Worm (Caenorhabditis elegans) whole organism, mixed stage, embryonic: ENCODE measurements around the gene Y54G11A.2.

Source experiments
- M03D4.4 ChIP-seq: sonication (generic microtip); optimal IDR thresholded peaks from 2 replicates; lab custom pipeline; 2017; ENCODE audit warnings: mild to moderate bottlenecking, missing genetic modification characterization, missing compliant biosample characterization
- bed-3 ChIP-seq: fragments of 200-800 bp; sonication (Bioruptor generic); optimal IDR thresholded peaks from 3 replicates; lab custom pipeline; 2018; ENCODE audit warnings: mild to moderate bottlenecking, missing genetic modification characterization, moderate library complexity, missing compliant biosample characterization
- blmp-1 ChIP-seq: fragments of 150-350 bp; optimal IDR thresholded peaks from 2 replicates; lab custom pipeline; 2014; ENCODE audit warnings: missing biosample characterization, missing genetic modification characterization
- ceh-39 ChIP-seq: fragments of 150-350 bp; optimal IDR thresholded peaks from 2 replicates; lab custom pipeline; 2014; ENCODE audit warnings: missing biosample characterization, missing genetic modification characterization
- ceh-43 ChIP-seq: fragments of 200-800 bp; sonication (Bioruptor generic); optimal IDR thresholded peaks from 2 replicates; lab custom pipeline; 2018; ENCODE audit warnings: mild to moderate bottlenecking, missing genetic modification characterization, moderate library complexity, missing compliant biosample characterization
- ceh-83 ChIP-seq: fragments of 200-800 bp; sonication (Bioruptor generic); optimal IDR thresholded peaks from 2 replicates; lab custom pipeline; 2018; ENCODE audit warnings: mild to moderate bottlenecking, missing genetic modification characterization, missing compliant biosample characterization
- ces-1 ChIP-seq: fragments of 150-350 bp; optimal IDR thresholded peaks from 2 replicates; lab custom pipeline; 2014; ENCODE audit warnings: missing biosample characterization, missing genetic modification reagents, missing genetic modification characterization
- cnd-1 ChIP-seq: fragments of 200-800 bp; sonication (Bioruptor generic); optimal IDR thresholded peaks from 2 replicates; lab custom pipeline; 2018; ENCODE audit warnings: mild to moderate bottlenecking, missing genetic modification characterization, missing compliant biosample characterization
- drap-1 ChIP-seq: fragments of 200-800 bp; sonication (Bioruptor generic); optimal IDR thresholded peaks from 3 replicates; lab custom pipeline; 2018; ENCODE audit warnings: mild to moderate bottlenecking, missing genetic modification characterization, missing compliant biosample characterization
- elt-1 ChIP-seq: sonication (generic microtip); optimal IDR thresholded peaks from 2 replicates; lab custom pipeline; 2017; ENCODE audit warnings: missing genetic modification characterization, mild to moderate bottlenecking, missing compliant biosample characterization, antibody characterized with exemption, moderate library complexity, borderline replicate concordance; ENCODE audit not compliant: insufficient read depth
- elt-3 ChIP-seq: fragments of 150-350 bp; optimal IDR thresholded peaks from 2 replicates; lab custom pipeline; 2014; ENCODE audit warnings: missing biosample characterization, missing genetic modification characterization
- flh-1 ChIP-seq: fragments of 200-800 bp; sonication (Bioruptor generic); optimal IDR thresholded peaks from 2 replicates; lab custom pipeline; 2018; ENCODE audit warnings: mild to moderate bottlenecking, missing genetic modification characterization, moderate library complexity, missing compliant biosample characterization
- ham-2 ChIP-seq: fragments of 200-800 bp; sonication (Bioruptor generic); optimal IDR thresholded peaks from 2 replicates; lab custom pipeline; 2018; ENCODE audit warnings: mild to moderate bottlenecking, missing genetic modification characterization, missing compliant biosample characterization
- hlh-1 ChIP-seq: fragments of 150-350 bp; optimal IDR thresholded peaks from 2 replicates; lab custom pipeline; 2014; ENCODE audit warnings: missing biosample characterization, missing genetic modification reagents, missing genetic modification characterization
- lin-13 ChIP-seq: fragments of 150-350 bp; optimal IDR thresholded peaks from 2 replicates; lab custom pipeline; 2014; ENCODE audit warnings: missing biosample characterization, missing genetic modification characterization
- lin-32 ChIP-seq: fragments of 200-800 bp; sonication (Bioruptor generic); optimal IDR thresholded peaks from 2 replicates; lab custom pipeline; 2018; ENCODE audit warnings: mild to moderate bottlenecking, missing genetic modification characterization, missing compliant biosample characterization
- lsy-2 ChIP-seq: fragments of 150-350 bp; optimal IDR thresholded peaks from 2 replicates; lab custom pipeline; 2014; ENCODE audit warnings: missing biosample characterization, missing genetic modification characterization
- mab-5 ChIP-seq: fragments of 150-350 bp; optimal IDR thresholded peaks from 2 replicates; lab custom pipeline; 2014; ENCODE audit warnings: missing biosample characterization, missing genetic modification characterization
- mep-1 ChIP-seq: fragments of 150-350 bp; optimal IDR thresholded peaks from 2 replicates; lab custom pipeline; 2017; ENCODE audit warnings: missing biosample characterization, missing genetic modification reagents, missing genetic modification characterization, inconsistent platforms
- mls-2 ChIP-seq: sonication (generic microtip); optimal IDR thresholded peaks from 2 replicates; lab custom pipeline; 2016; ENCODE audit warnings: mild to moderate bottlenecking, missing genetic modification characterization, moderate library complexity, missing compliant biosample characterization
- nhr-12 ChIP-seq: fragments of 150-350 bp; optimal IDR thresholded peaks from 2 replicates; lab custom pipeline; 2014; ENCODE audit warnings: missing biosample characterization, missing genetic modification characterization
- nhr-2 ChIP-seq: fragments of 150-350 bp; optimal IDR thresholded peaks from 2 replicates; lab custom pipeline; 2014; ENCODE audit warnings: missing biosample characterization, missing genetic modification characterization
- nhr-237 ChIP-seq: fragments of 150-350 bp; optimal IDR thresholded peaks from 2 replicates; lab custom pipeline; 2014; ENCODE audit warnings: missing biosample characterization, missing genetic modification characterization
- nhr-28 ChIP-seq: fragments of 150-350 bp; optimal IDR thresholded peaks from 2 replicates; lab custom pipeline; 2014; ENCODE audit warnings: missing biosample characterization, missing genetic modification characterization
- nhr-76 ChIP-seq: sonication (generic microtip); optimal IDR thresholded peaks from 2 replicates; lab custom pipeline; 2017; ENCODE audit warnings: missing biosample characterization, missing genetic modification characterization
- snpc-4 ChIP-seq: fragments of 150-350 bp; optimal IDR thresholded peaks from 2 replicates; lab custom pipeline; 2014; ENCODE audit warnings: missing biosample characterization, missing genetic modification characterization
- tbx-8 ChIP-seq: fragments of 200-800 bp; sonication (Bioruptor generic); optimal IDR thresholded peaks from 2 replicates; lab custom pipeline; 2018; ENCODE audit warnings: mild to moderate bottlenecking, missing genetic modification characterization, moderate library complexity, missing compliant biosample characterization
- unc-120 ChIP-seq: sonication (generic microtip); optimal IDR thresholded peaks from 2 replicates; lab custom pipeline; 2017; ENCODE audit warnings: missing genetic modification characterization, missing compliant biosample characterization; ENCODE audit not compliant: poor library complexity, severe bottlenecking
- unc-39 ChIP-seq: fragments of 150-350 bp; optimal IDR thresholded peaks from 2 replicates; lab custom pipeline; 2014; ENCODE audit warnings: missing biosample characterization, missing genetic modification characterization
- unc-62 ChIP-seq: fragments of 150-350 bp; optimal IDR thresholded peaks from 2 replicates; lab custom pipeline; 2014; ENCODE audit warnings: missing biosample characterization, missing genetic modification reagents, missing genetic modification characterization
- zip-8 ChIP-seq: fragments of 150-350 bp; optimal IDR thresholded peaks from 2 replicates; lab custom pipeline; 2014; ENCODE audit warnings: missing biosample characterization, missing genetic modification characterization
- ztf-11 ChIP-seq: fragments of 150-350 bp; optimal IDR thresholded peaks from 2 replicates; lab custom pipeline; 2014; ENCODE audit warnings: missing biosample characterization, missing genetic modification characterization

The Y54G11A.2 gene

ce11 chrII:14257943-14258342 is 5.8 kb downstream of the Y54G11A.2 start:
- TF ChIP-seq elt-1 (tag; lab: Kevin White, UChicago) (no peak), mab-5 (tag; lab: Kevin White, UChicago) (no peak), lsy-2 (tag; lab: Kevin White, UChicago) (no peak), unc-62 (no peak), ztf-11 (tag; lab: Kevin White, UChicago) (no peak), snpc-4 (tag; lab: Kevin White, UChicago) (no peak), nhr-76 (tag; lab: Kevin White, UChicago) (no peak), bed-3 (GFP tag; lab: Kevin White, UChicago) (no peak), hlh-1 (tag; lab: Kevin White, UChicago) (no peak), ceh-83 (GFP tag; lab: Kevin White, UChicago) (no peak), M03D4.4 (tag; lab: Kevin White, UChicago) (no peak), tbx-8 (GFP tag; lab: Kevin White, UChicago) (no peak)
- TF ChIP-seq, all 35 proteins: peak for 0

DNA sequence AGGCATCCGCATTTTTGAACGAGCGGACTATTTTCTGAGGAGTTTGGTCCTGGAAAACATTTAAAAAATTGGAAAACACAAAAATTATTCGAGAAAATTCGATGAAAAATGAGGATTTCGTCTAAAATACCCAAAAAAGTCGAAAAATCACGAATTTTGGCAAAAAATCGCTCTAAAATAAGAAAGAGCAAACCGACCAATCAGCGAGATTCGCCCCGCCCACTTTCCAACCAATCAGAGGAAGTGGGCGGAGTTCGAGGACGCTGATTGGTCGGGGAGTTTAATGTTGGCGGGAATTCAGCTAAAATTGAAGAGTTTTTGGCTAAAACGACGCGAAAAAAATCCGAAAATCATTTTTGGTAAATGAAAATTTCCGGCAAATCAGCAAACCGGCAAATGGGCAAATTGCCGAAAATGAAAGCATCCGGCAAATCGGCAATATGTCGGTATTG is 17.0 kb downstream of the Y54G11A.2 start, which contains the start of gene Y54G11A.1:
Gene Y54G11A.1, minus strand, starts transcription at position 51 of the 452 bp plus-strand sequence.
- TF ChIP-seq elt-3 (tag; lab: Kevin White, UChicago) (no peak), ztf-11 (tag; lab: Kevin White, UChicago) (no peak), snpc-4 (tag; lab: Kevin White, UChicago) (no peak), hlh-1 (tag; lab: Kevin White, UChicago) (no peak), mls-2 (tag; lab: Kevin White, UChicago) (no peak), ces-1 (GFP tag; lab: Kevin White, UChicago) (no peak), M03D4.4 (tag; lab: Kevin White, UChicago) (no peak), ceh-43 (GFP tag; lab: Kevin White, UChicago) (no peak), unc-120 (tag; lab: Kevin White, UChicago) (no peak), nhr-28 (tag; lab: Kevin White, UChicago) (no peak), ceh-39 (no peak)

- TF ChIP-seq unc-62 (no peak), zip-8 (tag; lab: Kevin White, UChicago) (no peak), blmp-1 (tag; lab: Kevin White, UChicago) (no peak), mab-5 (tag; lab: Kevin White, UChicago) (no peak), mls-2 (tag; lab: Kevin White, UChicago) (no peak), nhr-12 (tag; lab: Kevin White, UChicago) (no peak)
- TF ChIP-seq, all 35 proteins: peak for 0
These were observed 17.7 kb downstream of the Y54G11A.2 start for ce11 chrII:14269839-14270238.

- no peak for TF ChIP-seq blmp-1 (tag; lab: Kevin White, UChicago)
- no peak for TF ChIP-seq elt-1 (tag; lab: Kevin White, UChicago)
- TF ChIP-seq nhr-76 (tag; lab: Kevin White, UChicago): no peak
- no peak for TF ChIP-seq ceh-39
- TF ChIP-seq nhr-28 (tag; lab: Kevin White, UChicago): no peak
- no peak for TF ChIP-seq ztf-11 (tag; lab: Kevin White, UChicago)
- no peak for TF ChIP-seq nhr-237 (tag; lab: Kevin White, UChicago)
- TF ChIP-seq ham-2 (GFP tag; lab: Kevin White, UChicago): no peak
- TF ChIP-seq flh-1 (GFP tag; lab: Kevin White, UChicago): no peak
- TF ChIP-seq ceh-83 (GFP tag; lab: Kevin White, UChicago): no peak
These were observed 24.3 kb downstream of the Y54G11A.2 start, which contains the start of gene Y54G11A.3 for ce11 chrII:14276409-14276808. Gene Y54G11A.3, plus strand, starts transcription at chrII:14276621.

DNA sequence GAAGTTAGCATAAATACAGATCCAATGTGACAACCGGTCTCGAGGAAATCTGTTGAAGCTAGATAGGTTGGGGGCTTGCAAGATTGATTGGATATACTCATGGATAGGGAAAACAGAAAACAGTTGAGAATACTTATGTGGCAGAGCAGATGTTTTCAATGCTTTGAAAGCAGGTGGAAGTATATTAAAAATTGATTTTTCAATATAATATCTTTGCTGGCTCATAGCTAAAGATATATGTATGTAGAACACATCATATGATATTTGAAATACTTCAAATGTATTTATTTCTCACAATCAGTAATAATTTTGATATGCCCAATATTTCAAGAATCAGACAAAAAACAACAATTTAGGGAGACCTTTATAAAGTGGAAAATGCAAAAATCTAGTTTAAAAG is 35.1 kb downstream of the Y54G11A.2 start, which contains the start of gene srh-41:
Gene srh-41, minus strand, starts transcription at position 101 of the 400 bp plus-strand sequence.
- no peak for TF ChIP-seq drap-1 (GFP tag; lab: Kevin White, UChicago)
- TF ChIP-seq, all 35 proteins: peak for 0

- TF ChIP-seq ceh-43 (GFP tag; lab: Kevin White, UChicago) (no peak), nhr-2 (tag; lab: Kevin White, UChicago) (no peak), nhr-237 (tag; lab: Kevin White, UChicago) (no peak), elt-3 (tag; lab: Kevin White, UChicago) (no peak), nhr-12 (tag; lab: Kevin White, UChicago) (no peak), blmp-1 (tag; lab: Kevin White, UChicago) (no peak), ces-1 (GFP tag; lab: Kevin White, UChicago) (no peak), cnd-1 (tag; lab: Kevin White, UChicago) (no peak), bed-3 (GFP tag; lab: Kevin White, UChicago) (no peak), lin-32 (GFP tag; lab: Kevin White, UChicago) (no peak), ham-2 (GFP tag; lab: Kevin White, UChicago) (no peak), hlh-1 (tag; lab: Kevin White, UChicago) (no peak), drap-1 (GFP tag; lab: Kevin White, UChicago) (no peak), snpc-4 (tag; lab: Kevin White, UChicago) (no peak), ceh-39 (no peak), mep-1 (tag; lab: Kevin White, UChicago) (no peak), elt-1 (tag; lab: Kevin White, UChicago) (no peak), lin-13 (tag; lab: Kevin White, UChicago) (no peak), unc-39 (tag; lab: Kevin White, UChicago) (no peak)
These were observed 36.8 kb downstream of the Y54G11A.2 start, which contains the start of gene srh-42 for ce11 chrII:14288968-14289367. Gene srh-42, minus strand, starts transcription at chrII:14289068.
